Fruit fly (Drosophila melanogaster): ENCODE measurements around the gene TfIIB.

TfIIB gene

DNA sequence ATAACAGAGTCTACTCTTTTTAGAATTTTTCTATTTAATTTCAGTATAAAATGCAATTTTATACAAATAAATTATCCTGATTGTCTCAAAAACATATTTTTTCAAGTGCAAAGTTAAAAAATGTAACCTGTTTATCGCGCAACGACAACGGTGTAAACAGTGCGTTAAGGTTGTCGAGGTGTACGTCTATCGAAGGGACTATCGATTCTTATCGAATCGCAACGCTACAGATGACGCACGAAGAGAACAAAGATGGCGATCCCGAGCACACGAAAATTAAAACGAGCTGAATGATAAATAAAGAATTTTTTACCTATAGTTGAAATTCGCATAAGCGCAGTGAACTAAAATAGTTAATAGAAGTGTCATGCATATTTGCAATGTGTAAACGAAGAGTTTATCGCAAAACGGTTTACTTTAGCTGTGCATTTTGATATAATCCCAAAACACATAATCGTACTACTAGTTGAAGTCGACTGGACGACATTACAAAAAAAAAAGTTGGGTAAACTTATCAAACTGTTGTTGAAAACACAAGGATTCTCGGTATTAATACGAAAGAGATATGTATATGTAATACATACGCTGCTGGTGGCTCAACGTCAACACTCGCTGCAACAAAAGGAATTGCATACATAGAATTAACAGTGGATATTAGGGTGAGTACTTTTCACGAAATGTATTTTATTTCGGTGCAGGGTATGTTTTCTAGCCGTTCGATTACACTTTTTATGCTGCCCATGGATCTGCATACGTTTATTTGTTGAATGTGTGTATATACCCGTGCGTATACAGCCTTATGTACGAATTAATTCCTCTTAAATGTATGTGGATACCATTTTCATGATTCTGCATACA, 43.0 kb upstream of the TfIIB start, which contains the start of gene da (continued):
- TF ChIP-seq CG6654 (GFP tag; optimal IDR thresholded peaks at IDR 0.05) (no peak), CG12299 (tag; optimal IDR thresholded peaks at IDR 0.05) (no peak), Bdp1 (GFP tag; optimal IDR thresholded peaks at IDR 0.05) (no peak), grn (GFP tag; optimal IDR thresholded peaks at IDR 0.05) (peak; percentile 34), CG17385 (GFP tag; optimal IDR thresholded peaks at IDR 0.05) (peak; percentile 26), HLH54F (GFP tag; optimal IDR thresholded peaks at IDR 0.05) (peak; percentile 65), CG1832 (GFP tag; optimal IDR thresholded peaks at IDR 0.05) (no peak), Hr78 (GFP tag; optimal IDR thresholded peaks at IDR 0.05) (peak in 1 of 2 experiments; percentile 8), CG15479 (GFP tag; optimal IDR thresholded peaks at IDR 0.05) (peak; percentile 81), CG8359 (GFP tag; optimal IDR thresholded peaks at IDR 0.05; ENCODE audit: borderline replicate concordance) (no peak), zfh1 (GFP tag; IDR thresholded peaks at IDR 0.05) (peak; percentile 40; the same call in 1 of the 3 replicates), z (GFP tag; IDR thresholded peaks at IDR 0.05) (no peak), CG18599 (GFP tag; optimal IDR thresholded peaks at IDR 0.05) (peak; percentile 45), Bgb (GFP tag; IDR thresholded peaks at IDR 0.05; ENCODE audit: partially characterized antibody) (peak; percentile 49; the same call in 1 of the 2 replicates), CG2889 (GFP tag; IDR thresholded peaks at IDR 0.05) (no peak), schlank (tag; optimal IDR thresholded peaks at IDR 0.05) (peak; percentile 9), Ravus (GFP tag; IDR thresholded peaks at IDR 0.05) (no peak), CG7786 (GFP tag; optimal IDR thresholded peaks at IDR 0.05) (peak; percentile 55), Abd-B (GFP tag; optimal IDR thresholded peaks at IDR 0.05) (no peak), CG10321 (GFP tag; IDR thresholded peaks at IDR 0.05) (no peak), Max (GFP tag; optimal IDR thresholded peaks at IDR 0.05) (peak; percentile 5), CG8089 (GFP tag; optimal IDR thresholded peaks at IDR 0.05) (peak; percentile 32), Poxn (GFP tag; IDR thresholded peaks at IDR 0.05) (no peak), croc (GFP tag; conservative IDR thresholded peaks at IDR 0.05) (no peak), HmgD (GFP tag; optimal IDR thresholded peaks at IDR 0.05) (peak; percentile 53), ci (GFP tag; IDR thresholded peaks at IDR 0.05) (peak; percentile 81; the same call in 2 of the 3 replicates), sna (GFP tag; IDR thresholded peaks at IDR 0.05; ENCODE audit: partially characterized antibody) (no peak), NK7.1 (GFP tag; optimal IDR thresholded peaks at IDR 0.05) (no peak), her (GFP tag; optimal IDR thresholded peaks at IDR 0.05) (peak; percentile 46), bab2 (GFP tag; optimal IDR thresholded peaks at IDR 0.05) (no peak), CG32772 (GFP tag; IDR thresholded peaks at IDR 0.05) (no peak; the same call in 1 of the 2 replicates), TFAM (GFP tag; optimal IDR thresholded peaks at IDR 0.05) (no peak), CG4424 (GFP tag; optimal IDR thresholded peaks at IDR 0.05) (peak; percentile 55), CG34224 (GFP tag; IDR thresholded peaks at IDR 0.05; ENCODE audit: partially characterized antibody) (peak; percentile 68), slou (GFP tag; optimal IDR thresholded peaks at IDR 0.05) (no peak), NFAT (GFP tag; IDR thresholded peaks at IDR 0.05) (peak; percentile 58; the same call in 1 of the 2 replicates), nerfin-1 (tag; optimal IDR thresholded peaks at IDR 0.05) (peak; percentile 31), dm (GFP tag; optimal IDR thresholded peaks at IDR 0.05) (peak; percentile 76), CkIIα-i1 (GFP tag; IDR thresholded peaks at IDR 0.05) (no peak), Dref (GFP tag; IDR thresholded peaks at IDR 0.05) (peak; percentile 92), trh (GFP tag; optimal IDR thresholded peaks at IDR 0.05) (no peak), CG6765 (GFP tag; optimal IDR thresholded peaks at IDR 0.05) (peak; percentile 25), Rx (GFP tag; IDR thresholded peaks at IDR 0.05) (no peak; the same call in 1 of the 2 replicates), Mad (GFP tag; optimal IDR thresholded peaks at IDR 0.05) (peak; percentile 39), Eip74EF (GFP tag; optimal IDR thresholded peaks at IDR 0.05) (peak in 1 of 2 experiments; percentile 70), CG15269 (tag; optimal IDR thresholded peaks at IDR 0.05) (peak; percentile 69), CG13123 (GFP tag; optimal IDR thresholded peaks at IDR 0.05) (peak; percentile 51), tgo (GFP tag; IDR thresholded peaks at IDR 0.05) (peak; percentile 57; the same call in 1 of the 3 replicates)
